Worm (Caenorhabditis elegans): ENCODE measurements around the gene H03E18.1.

H03E18.1 gene

DNA sequence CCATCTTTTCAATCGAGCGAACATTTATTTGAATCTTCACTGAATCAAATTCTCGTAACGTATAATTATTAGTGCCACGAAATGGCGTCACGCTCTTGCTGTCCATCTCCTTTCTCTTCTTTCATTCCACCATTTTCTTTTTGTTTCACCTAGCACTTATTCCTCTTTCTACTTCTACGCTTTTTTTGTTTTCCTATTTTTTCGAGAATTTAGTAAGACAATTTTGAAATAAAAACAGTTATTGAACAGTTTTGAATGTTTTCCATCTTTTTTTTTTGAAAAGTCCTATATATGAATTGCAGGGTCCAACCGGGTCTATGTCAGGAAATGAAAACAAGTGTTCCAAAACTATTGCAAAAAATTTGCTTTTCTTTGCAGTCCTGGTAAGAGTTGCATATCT, 12.7 kb upstream of the H03E18.1 start, which contains the start of gene T01B10.5:
Gene T01B10.5 (plus strand): TSS at position 301 of the 400 bp plus-strand sequence.
- TF ChIP-seq pbrm-1 (GFP tag; IDR thresholded peaks at IDR 0.05) = no peak
- TF ChIP-seq let-526 (GFP tag; IDR thresholded peaks at IDR 0.05) = no peak
- no peak for TF ChIP-seq nhr-120 (GFP tag; IDR thresholded peaks at IDR 0.05)
- no peak for TF ChIP-seq dpl-1 (GFP tag; optimal IDR thresholded peaks at IDR 0.05)
- TF ChIP-seq ztf-26 (tag; optimal IDR thresholded peaks at IDR 0.05) = no peak
- TF ChIP-seq ekl-4 (GFP tag; IDR thresholded peaks at IDR 0.05) = no peak
- no peak for TF ChIP-seq tbp1 (GFP tag; optimal IDR thresholded peaks at IDR 0.05)
- TF ChIP-seq sptf-2 (GFP tag; optimal IDR thresholded peaks at IDR 0.05) = no peak
- no peak for TF ChIP-seq hsf-1 (GFP tag; IDR thresholded peaks at IDR 0.05)
- TF ChIP-seq chd-7 (tag; optimal IDR thresholded peaks at IDR 0.05) = no peak
- TF ChIP-seq sdz-38 (tag; optimal IDR thresholded peaks at IDR 0.05) = no peak
- no peak for TF ChIP-seq zim-3 (tag; optimal IDR thresholded peaks at IDR 0.05)
- no peak for TF ChIP-seq ztf-28 (GFP tag; IDR thresholded peaks at IDR 0.05)
- no peak for TF ChIP-seq die-1 (tag; optimal IDR thresholded peaks at IDR 0.05)
- no peak for TF ChIP-seq C06A6.2 (GFP tag; conservative IDR thresholded peaks at IDR 0.05)
- no peak for TF ChIP-seq F57A8.1 (GFP tag; optimal IDR thresholded peaks at IDR 0.05)
- TF ChIP-seq hlh-26 (GFP tag; conservative IDR thresholded peaks at IDR 0.05) = no peak
- no peak for TF ChIP-seq nhr-90 (tag; optimal IDR thresholded peaks at IDR 0.05)

- TF ChIP-seq rec-8 (tag; optimal IDR thresholded peaks at IDR 0.05) (no peak), let-607 (tag; optimal IDR thresholded peaks at IDR 0.05) (no peak), lir-1 (GFP tag; conservative IDR thresholded peaks at IDR 0.05) (no peak), tbx-9 (tag; optimal IDR thresholded peaks at IDR 0.05; ENCODE audit: borderline replicate concordance) (no peak), Y67H2A.10 (GFP tag; conservative IDR thresholded peaks at IDR 0.05) (no peak), xnd-1 (tag; optimal IDR thresholded peaks at IDR 0.05) (no peak), hmg-20 (GFP tag; IDR thresholded peaks at IDR 0.05) (no peak), pha-4 (tag; optimal IDR thresholded peaks at IDR 0.05) (no peak), lag-1 (GFP tag; IDR thresholded peaks at IDR 0.05) (no peak), unc-62 (GFP tag; optimal IDR thresholded peaks at IDR 0.05) (no peak), ekl-4 (GFP tag; IDR thresholded peaks at IDR 0.05) (no peak), F33H1.4 (GFP tag; IDR thresholded peaks at IDR 0.05) (no peak), aptf-2 (GFP tag; conservative IDR thresholded peaks at IDR 0.05) (no peak), nhr-120 (GFP tag; IDR thresholded peaks at IDR 0.05) (no peak), hlh-26 (GFP tag; conservative IDR thresholded peaks at IDR 0.05) (no peak), atf-7 (tag; optimal IDR thresholded peaks at IDR 0.05) (no peak), hlh-12 (tag; optimal IDR thresholded peaks at IDR 0.05) (no peak), ccch-3 (GFP tag; optimal IDR thresholded peaks at IDR 0.05) (no peak), tbp1 (GFP tag; optimal IDR thresholded peaks at IDR 0.05) (no peak)
Observed at ce11 chrX:8499721-8500120, 8.0 kb upstream of the H03E18.1 start, which contains the start of gene grd-14. Gene grd-14 (plus strand): TSS chrX:8500021.

- no peak for TF ChIP-seq nhr-27 (tag; optimal IDR thresholded peaks at IDR 0.05)
- no peak for TF ChIP-seq repo-1 (tag; optimal IDR thresholded peaks at IDR 0.05)
- no peak for TF ChIP-seq egl-18 (GFP tag; IDR thresholded peaks at IDR 0.05)
- TF ChIP-seq Y53G8AR.9 (GFP tag; conservative IDR thresholded peaks at IDR 0.05) = no peak
- no peak for TF ChIP-seq hrde-1 (tag; optimal IDR thresholded peaks at IDR 0.05; ENCODE audit: borderline replicate concordance)
- TF ChIP-seq madf-8 (GFP tag; conservative IDR thresholded peaks at IDR 0.05) = no peak
Observed at ce11 chrX:8500922-8501321, 6.8 kb upstream of the H03E18.1 start, which contains the start of gene grd-4. Gene grd-4 (plus strand): TSS chrX:8501222.

All from whole organism, young adult.